Fruit fly (Drosophila melanogaster): ENCODE data around the gene CG9213.

CG9213 gene

dm6 chrX:15617916-15618315 lies 43.6 kb upstream of the CG9213 start (continued):
- TF ChIP-seq MBD-R2 (GFP tag; IDR thresholded peaks at IDR 0.05): no peak; the same call in 1 of the 2 replicates
- no peak for TF ChIP-seq Nf-YA (GFP tag; IDR thresholded peaks at IDR 0.05)
- no peak for TF ChIP-seq maf-S (GFP tag; optimal IDR thresholded peaks at IDR 0.05)
- TF ChIP-seq CG11723 (GFP tag; optimal IDR thresholded peaks at IDR 0.05): no peak
- TF ChIP-seq D19A (tag; optimal IDR thresholded peaks at IDR 0.05): no peak
- TF ChIP-seq CG1024 (GFP tag; IDR thresholded peaks at IDR 0.05): 0 out of 2 replicates have a peak, but pooled peaks have one; percentile 23
- TF ChIP-seq CG2202 (tag; optimal IDR thresholded peaks at IDR 0.05): peak; percentile 39
- no peak for TF ChIP-seq CG31224 (GFP tag; IDR thresholded peaks at IDR 0.05)
- TF ChIP-seq CG7372 (GFP tag; IDR thresholded peaks at IDR 0.05): no peak
- no peak for TF ChIP-seq CG33557 (GFP tag; optimal IDR thresholded peaks at IDR 0.05)
- no peak for TF ChIP-seq HLH54F (GFP tag; optimal IDR thresholded peaks at IDR 0.05)
- no peak for TF ChIP-seq BtbVII (GFP tag; optimal IDR thresholded peaks at IDR 0.05)
- TF ChIP-seq h (optimal IDR thresholded peaks at IDR 0.05): no peak
- TF ChIP-seq HLH3B (GFP tag; IDR thresholded peaks at IDR 0.05): peak; percentile 51
- peak; percentile 45; the same call in 1 of the 3 replicates for TF ChIP-seq dysf (GFP tag; IDR thresholded peaks at IDR 0.05)
- TF ChIP-seq CG15269 (tag; optimal IDR thresholded peaks at IDR 0.05): peak; percentile 0
- TF ChIP-seq stc (GFP tag; IDR thresholded peaks at IDR 0.05): peak; percentile 57
- no peak for TF ChIP-seq yki (optimal IDR thresholded peaks at IDR 0.05)
- TF ChIP-seq rib (GFP tag; IDR thresholded peaks at IDR 0.05): no peak
- TF ChIP-seq jigr1 (GFP tag; IDR thresholded peaks at IDR 0.05): no peak
- TF ChIP-seq slbo (GFP tag; IDR thresholded peaks at IDR 0.05): no peak
- no peak for TF ChIP-seq hbn (GFP tag; IDR thresholded peaks at IDR 0.05; ENCODE audit: partially characterized antibody)
- no peak for TF ChIP-seq sima (GFP tag; optimal IDR thresholded peaks at IDR 0.05)
- no peak for TF ChIP-seq CkIIα-i1 (GFP tag; IDR thresholded peaks at IDR 0.05)
- no peak for TF ChIP-seq Dad (GFP tag; optimal IDR thresholded peaks at IDR 0.05)
- TF ChIP-seq ara (GFP tag; IDR thresholded peaks at IDR 0.05): peak; percentile 84
- no peak for TF ChIP-seq tio (GFP tag; optimal IDR thresholded peaks at IDR 0.05)
- no peak for TF ChIP-seq CG3847 (GFP tag; IDR thresholded peaks at IDR 0.05)
- TF ChIP-seq Ada2b (GFP tag; IDR thresholded peaks at IDR 0.05): peak; percentile 43
- no peak for TF ChIP-seq sna (GFP tag; IDR thresholded peaks at IDR 0.05; ENCODE audit: partially characterized antibody)
- TF ChIP-seq CG15514 (GFP tag; optimal IDR thresholded peaks at IDR 0.05): no peak
- TF ChIP-seq insv (GFP tag; optimal IDR thresholded peaks at IDR 0.05): no peak
- TF ChIP-seq CG14965 (GFP tag; optimal IDR thresholded peaks at IDR 0.05; ENCODE audit: borderline replicate concordance): no peak
- no peak for TF ChIP-seq nau (GFP tag; optimal IDR thresholded peaks at IDR 0.05)
- TF ChIP-seq ATbp (GFP tag; optimal IDR thresholded peaks at IDR 0.05): peak; percentile 31
- no peak for TF ChIP-seq CG6272 (GFP tag; IDR thresholded peaks at IDR 0.05)
- no peak for TF ChIP-seq CG9215 (GFP tag; IDR thresholded peaks at IDR 0.05)
- no peak for TF ChIP-seq Ets65A (GFP tag)
- TF ChIP-seq emc (GFP tag; optimal IDR thresholded peaks at IDR 0.05): no peak
- no peak for TF ChIP-seq CG6854 (GFP tag; optimal IDR thresholded peaks at IDR 0.05)
- TF ChIP-seq NfI (GFP tag; optimal IDR thresholded peaks at IDR 0.05): no peak
- TF ChIP-seq dmrt11E (tag; optimal IDR thresholded peaks at IDR 0.05): peak; percentile 49
- no peak for TF ChIP-seq pb (GFP tag; optimal IDR thresholded peaks at IDR 0.05)
- TF ChIP-seq CG14050 (GFP tag; IDR thresholded peaks at IDR 0.05): no peak
- TF ChIP-seq Deaf1 (tag; optimal IDR thresholded peaks at IDR 0.05): no peak
- TF ChIP-seq Hand (GFP tag; optimal IDR thresholded peaks at IDR 0.05): no peak
- TF ChIP-seq ems (GFP tag; optimal IDR thresholded peaks at IDR 0.05): no peak
- TF ChIP-seq ranshi (GFP tag; IDR thresholded peaks at IDR 0.05): 0 out of 2 replicates have a peak, but pooled peaks have one; percentile 47
- no peak for TF ChIP-seq tll (GFP tag; optimal IDR thresholded peaks at IDR 0.05)
- TF ChIP-seq CG4730 (GFP tag; IDR thresholded peaks at IDR 0.05): 0 out of 2 replicates have a peak, but pooled peaks have one; percentile 16
- TF ChIP-seq B-H1 (GFP tag; IDR thresholded peaks at IDR 0.05): peak; percentile 47; the same call in 1 of the 3 replicates
- TF ChIP-seq usp (GFP tag; optimal IDR thresholded peaks at IDR 0.05): no peak
- no peak for TF ChIP-seq NC2α (GFP tag; optimal IDR thresholded peaks at IDR 0.05)
